Worm (Caenorhabditis elegans) whole organism, late embryonic: ENCODE data around the gene pqn-74.

Experiments used
- ceh-24 ChIP-seq: sonication (generic microtip); optimal IDR thresholded peaks from 2 replicates; lab custom pipeline; 2016; ENCODE audit warnings: mild to moderate bottlenecking, missing genetic modification characterization, missing compliant biosample characterization
- ceh-31 ChIP-seq: sonication (generic microtip); optimal IDR thresholded peaks from 2 replicates; lab custom pipeline; 2016; ENCODE audit warnings: missing genetic modification characterization, missing compliant biosample characterization
- ceh-34 ChIP-seq: sonication (generic microtip); optimal IDR thresholded peaks from 2 replicates; lab custom pipeline; 2016; ENCODE audit warnings: mild to moderate bottlenecking, missing genetic modification characterization, missing compliant biosample characterization
- ceh-6 ChIP-seq: fragments of 200-800 bp; sonication (Bioruptor generic); optimal IDR thresholded peaks from 2 replicates; lab custom pipeline; 2018; ENCODE audit warnings: mild to moderate bottlenecking, missing genetic modification characterization, missing compliant biosample characterization
- elt-4 ChIP-seq: sonication (generic microtip); optimal IDR thresholded peaks from 2 replicates; lab custom pipeline; 2016; ENCODE audit warnings: missing genetic modification characterization, missing compliant biosample characterization
- ets-4 ChIP-seq: sonication (generic microtip); optimal IDR thresholded peaks from 2 replicates; lab custom pipeline; 2016; ENCODE audit warnings: missing genetic modification characterization, missing compliant biosample characterization
- fkh-10 ChIP-seq: fragments of 150-350 bp; optimal IDR thresholded peaks from 2 replicates; lab custom pipeline; 2014; ENCODE audit warnings: missing biosample characterization, missing genetic modification reagents, missing genetic modification characterization
- lim-6 ChIP-seq: sonication (generic microtip); optimal IDR thresholded peaks from 2 replicates; lab custom pipeline; 2016; ENCODE audit warnings: missing genetic modification characterization, missing compliant biosample characterization
- pag-3 ChIP-seq: sonication (generic microtip); optimal IDR thresholded peaks from 2 replicates; lab custom pipeline; 2016; ENCODE audit warnings: missing compliant biosample characterization, missing genetic modification characterization, borderline replicate concordance
- pha-4 ChIP-seq: fragments of 150-350 bp; optimal IDR thresholded peaks from 2 replicates; lab custom pipeline; 2018; ENCODE audit warnings: missing biosample characterization, missing genetic modification reagents, missing genetic modification characterization
- tbx-7 ChIP-seq: sonication (generic microtip); optimal IDR thresholded peaks from 2 replicates; lab custom pipeline; 2016; ENCODE audit warnings: missing genotype, missing genetic modification characterization, missing compliant biosample characterization
- unc-55 ChIP-seq: sonication (generic microtip); optimal IDR thresholded peaks from 2 replicates; lab custom pipeline; 2017; ENCODE audit warnings: missing biosample characterization, missing genetic modification reagents, missing genetic modification characterization

DNA sequence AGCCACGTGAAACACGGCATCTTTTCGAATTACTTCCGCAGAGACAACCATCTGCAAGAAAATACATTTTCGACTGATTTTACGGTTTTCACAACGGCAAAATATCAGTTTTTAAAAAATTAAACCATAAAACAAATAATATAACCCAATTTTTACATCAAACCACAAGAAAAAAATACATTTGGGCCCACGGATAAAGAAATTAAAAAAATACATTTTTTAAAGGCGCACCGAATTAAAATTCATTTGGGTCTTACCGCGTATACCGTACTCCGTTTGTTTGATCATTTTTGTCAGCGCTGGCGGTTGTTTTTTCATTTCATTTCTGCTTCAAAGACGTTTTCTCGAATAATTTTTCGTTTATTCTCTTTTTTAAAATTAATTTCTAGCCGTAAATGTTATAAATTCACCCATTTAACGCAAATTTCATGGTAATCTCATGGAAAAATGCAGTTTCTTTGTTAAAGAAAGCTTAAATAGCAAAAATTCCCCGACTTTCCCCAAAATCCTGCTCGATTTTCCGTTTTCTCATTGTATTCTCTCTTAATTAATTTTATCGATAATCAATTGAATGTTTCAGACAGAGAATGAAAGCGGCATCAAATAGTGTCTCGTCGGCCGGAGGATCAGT is 22.1 kb upstream of the pqn-74 start, which contains the start of the genes rec-8 and mex-5:
- TF ChIP-seq ets-4 (no peak), ceh-24 (no peak), ceh-6 (GFP tag; lab: Kevin White, UChicago) (no peak), ceh-34 (tag; lab: Kevin White, UChicago) (no peak), lim-6 (tag; lab: Kevin White, UChicago) (no peak), fkh-10 (GFP tag; lab: Kevin White, UChicago) (no peak), ceh-31 (tag; lab: Kevin White, UChicago) (no peak), pag-3 (no peak), tbx-7 (tag; lab: Kevin White, UChicago) (no peak), elt-4 (no peak), unc-55 (GFP tag; lab: Kevin White, UChicago) (no peak), pha-4 (tag; lab: Kevin White, UChicago) (no peak)
